Worm (Caenorhabditis elegans) whole organism, late embryonic: ENCODE data around the gene Y25C1A.6.

ENCODE experiments used
- C08G9.2 ChIP-seq: sonication (generic microtip); optimal IDR thresholded peaks from 2 replicates; lab custom pipeline; 2016; ENCODE audit warnings: mild to moderate bottlenecking, missing genetic modification characterization, moderate library complexity, missing compliant biosample characterization
- K09A11.1 ChIP-seq: sonication (generic microtip); optimal IDR thresholded peaks from 2 replicates; lab custom pipeline; 2017; ENCODE audit warnings: antibody characterized with exemption, mild to moderate bottlenecking, missing genetic modification characterization, missing compliant biosample characterization; ENCODE audit not compliant: insufficient read depth
- T23F11.4 ChIP-seq: fragments of 200-800 bp; sonication (Bioruptor generic); optimal IDR thresholded peaks from 2 replicates; lab custom pipeline; 2018; ENCODE audit warnings: mild to moderate bottlenecking, missing genetic modification characterization, missing compliant biosample characterization
- ahr-1 ChIP-seq: sonication (generic microtip); optimal IDR thresholded peaks from 2 replicates; lab custom pipeline; 2016; ENCODE audit warnings: missing genetic modification characterization, missing compliant biosample characterization
- ama-1 ChIP-seq: fragments of 150-350 bp; optimal IDR thresholded peaks from 2 replicates; lab custom pipeline; 2014
- ceh-18 ChIP-seq: sonication (generic microtip); optimal IDR thresholded peaks from 2 replicates; lab custom pipeline; 2016; ENCODE audit warnings: missing genetic modification characterization, missing compliant biosample characterization
- ceh-2 ChIP-seq: sonication (generic microtip); optimal IDR thresholded peaks from 2 replicates; lab custom pipeline; 2016; ENCODE audit warnings: missing genotype, missing genetic modification characterization, missing compliant biosample characterization
- ceh-22 ChIP-seq: sonication (generic microtip); optimal IDR thresholded peaks from 2 replicates; lab custom pipeline; 2017; ENCODE audit warnings: missing biosample characterization, missing genetic modification characterization
- ceh-24 ChIP-seq: sonication (generic microtip); optimal IDR thresholded peaks from 2 replicates; lab custom pipeline; 2016; ENCODE audit warnings: mild to moderate bottlenecking, missing genetic modification characterization, missing compliant biosample characterization
- ceh-45 ChIP-seq: fragments of 200-800 bp; sonication (Bioruptor generic); IDR thresholded peaks from 2 replicates; pipeline ENCODE4 v1.3.6; 2022; ENCODE audit warnings: missing genetic modification reagents, missing genetic modification characterization, missing compliant biosample characterization
- ceh-48 ChIP-seq: sonication (generic microtip); optimal IDR thresholded peaks from 2 replicates; lab custom pipeline; 2016; ENCODE audit warnings: missing genetic modification characterization, inconsistent platforms, missing compliant biosample characterization
- ceh-9 ChIP-seq: sonication (generic microtip); optimal IDR thresholded peaks from 2 replicates; lab custom pipeline; 2016; ENCODE audit warnings: mild to moderate bottlenecking, missing genetic modification characterization, inconsistent platforms, missing compliant biosample characterization
- dve-1 ChIP-seq: sonication (generic microtip); optimal IDR thresholded peaks from 2 replicates; lab custom pipeline; 2017; ENCODE audit warnings: antibody characterized with exemption, mild to moderate bottlenecking, missing genetic modification characterization, missing compliant biosample characterization
- elt-2 ChIP-seq: sonication (generic microtip); optimal IDR thresholded peaks from 2 replicates; lab custom pipeline; 2016; ENCODE audit warnings: missing genetic modification reagents, missing genetic modification characterization, missing compliant biosample characterization
- elt-4 ChIP-seq: sonication (generic microtip); optimal IDR thresholded peaks from 2 replicates; lab custom pipeline; 2016; ENCODE audit warnings: missing genetic modification characterization, missing compliant biosample characterization
- eyg-1 ChIP-seq: sonication (generic microtip); optimal IDR thresholded peaks from 2 replicates; lab custom pipeline; 2016; ENCODE audit warnings: missing genotype, missing genetic modification characterization, missing compliant biosample characterization
- fkh-10 ChIP-seq: fragments of 150-350 bp; optimal IDR thresholded peaks from 2 replicates; lab custom pipeline; 2014; ENCODE audit warnings: missing biosample characterization, missing genetic modification reagents, missing genetic modification characterization
- gmeb-2 ChIP-seq: sonication (generic microtip); optimal IDR thresholded peaks from 2 replicates; lab custom pipeline; 2016; ENCODE audit warnings: missing genetic modification characterization, inconsistent platforms, missing compliant biosample characterization
- hlh-13 ChIP-seq: fragments of 200-800 bp; sonication (Bioruptor generic); optimal IDR thresholded peaks from 2 replicates; lab custom pipeline; 2018; ENCODE audit warnings: mild to moderate bottlenecking, missing genetic modification characterization, missing compliant biosample characterization
- hlh-15 ChIP-seq: sonication (generic microtip); optimal IDR thresholded peaks from 2 replicates; lab custom pipeline; 2016; ENCODE audit warnings: missing genetic modification characterization, missing compliant biosample characterization
- hlh-30 ChIP-seq: sonication (generic microtip); optimal IDR thresholded peaks from 2 replicates; lab custom pipeline; 2017; ENCODE audit warnings: antibody characterized with exemption, missing genetic modification characterization, missing compliant biosample characterization; ENCODE audit not compliant: insufficient read depth
- hlh-6 ChIP-seq: sonication (generic microtip); optimal IDR thresholded peaks from 2 replicates; lab custom pipeline; 2016; ENCODE audit warnings: missing genotype, missing genetic modification characterization, missing compliant biosample characterization
- hlh-8 ChIP-seq: sonication (generic microtip); optimal IDR thresholded peaks from 2 replicates; lab custom pipeline; 2016; ENCODE audit warnings: missing genotype, missing genetic modification characterization, missing compliant biosample characterization
- lim-6 ChIP-seq: sonication (generic microtip); optimal IDR thresholded peaks from 2 replicates; lab custom pipeline; 2016; ENCODE audit warnings: missing genetic modification characterization, missing compliant biosample characterization
- lin-11 ChIP-seq: fragments of 200-800 bp; sonication (Bioruptor generic); optimal IDR thresholded peaks from 2 replicates; lab custom pipeline; 2018; ENCODE audit warnings: mild to moderate bottlenecking, missing genetic modification characterization, missing compliant biosample characterization
- madf-2 ChIP-seq: sonication (generic microtip); optimal IDR thresholded peaks from 2 replicates; lab custom pipeline; 2017; ENCODE audit warnings: missing genetic modification characterization, missing compliant biosample characterization
- mec-3 ChIP-seq: sonication (generic microtip); optimal IDR thresholded peaks from 2 replicates; lab custom pipeline; 2016; ENCODE audit warnings: borderline replicate concordance, missing genetic modification characterization, missing compliant biosample characterization
- nhr-11 ChIP-seq: fragments of 150-350 bp; optimal IDR thresholded peaks from 2 replicates; lab custom pipeline; 2014; ENCODE audit warnings: missing biosample characterization, missing genetic modification characterization
- nhr-232 ChIP-seq: sonication (generic microtip); optimal IDR thresholded peaks from 2 replicates; lab custom pipeline; 2016; ENCODE audit warnings: missing genetic modification characterization, missing compliant biosample characterization
- npax-4 ChIP-seq: sonication (generic microtip); optimal IDR thresholded peaks from 2 replicates; lab custom pipeline; 2016; ENCODE audit warnings: missing genetic modification characterization, missing compliant biosample characterization
- pax-1 ChIP-seq: fragments of 150-350 bp; optimal IDR thresholded peaks from 2 replicates; lab custom pipeline; 2014; ENCODE audit warnings: missing biosample characterization, missing genetic modification characterization
- pha-4 ChIP-seq: fragments of 150-350 bp; optimal IDR thresholded peaks from 2 replicates; lab custom pipeline; 2018; ENCODE audit warnings: missing biosample characterization, missing genetic modification reagents, missing genetic modification characterization
- pqm-1 ChIP-seq: sonication (generic microtip); optimal IDR thresholded peaks from 2 replicates; lab custom pipeline; 2016; ENCODE audit warnings: missing genetic modification characterization, missing compliant biosample characterization
- ref-2 ChIP-seq: sonication (generic microtip); optimal IDR thresholded peaks from 2 replicates; lab custom pipeline; 2016; ENCODE audit warnings: missing genetic modification characterization, missing compliant biosample characterization
- rnt-1 ChIP-seq: sonication (generic microtip); optimal IDR thresholded peaks from 2 replicates; lab custom pipeline; 2016; ENCODE audit warnings: missing genetic modification characterization, missing compliant biosample characterization
- sox-2 ChIP-seq: fragments of 200-800 bp; sonication (Bioruptor generic); IDR thresholded peaks from 2 replicates; pipeline ENCODE4 v1.3.6; 2022; ENCODE audit warnings: missing genetic modification reagents, missing genetic modification characterization, missing compliant biosample characterization
- unc-42 ChIP-seq: sonication (generic microtip); optimal IDR thresholded peaks from 2 replicates; lab custom pipeline; 2016; ENCODE audit warnings: missing genotype, missing genetic modification characterization, missing compliant biosample characterization
- unc-86 ChIP-seq: sonication (generic microtip); optimal IDR thresholded peaks from 2 replicates; lab custom pipeline; 2016; ENCODE audit warnings: missing genetic modification characterization, missing compliant biosample characterization
- zip-5 ChIP-seq: sonication (generic microtip); optimal IDR thresholded peaks from 2 replicates; lab custom pipeline; 2016; ENCODE audit warnings: missing genetic modification characterization, missing compliant biosample characterization

Gene Y25C1A.6

DNA sequence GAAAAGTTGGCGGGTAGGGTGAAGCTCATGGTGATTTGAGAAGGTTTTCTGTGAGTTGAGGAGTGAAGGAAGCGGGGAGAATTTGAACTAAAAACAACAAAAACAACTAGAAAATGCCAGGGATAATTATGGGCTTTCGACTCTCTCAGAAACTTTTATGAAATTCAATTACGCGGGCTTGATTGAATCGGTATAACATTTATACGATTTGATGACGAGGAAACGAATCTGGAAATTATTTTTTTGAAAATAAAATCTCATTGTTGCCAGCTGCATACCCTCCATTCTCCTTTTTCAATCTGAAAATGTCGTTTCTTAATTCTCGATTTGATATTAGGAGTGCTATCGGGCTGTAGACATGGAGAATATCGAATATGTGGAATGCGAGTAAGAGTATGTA lies 30.4 kb downstream of the Y25C1A.6 start, which contains the start of gene srg-21:
srg-21 (minus strand) TSS at position 101 of the 400 bp plus-strand sequence.
- no peak for TF ChIP-seq unc-86 (tag; lab: Kevin White, UChicago)
- no peak for TF ChIP-seq elt-4 (tag; lab: Kevin White, UChicago)
- TF ChIP-seq ceh-2 (tag; lab: Kevin White, UChicago), result no peak
- no peak for TF ChIP-seq fkh-10 (GFP tag; lab: Kevin White, UChicago)
- no peak for TF ChIP-seq C08G9.2
- TF ChIP-seq hlh-15 (tag; lab: Kevin White, UChicago), result no peak
- TF ChIP-seq dve-1 (tag; lab: Kevin White, UChicago), result no peak
- TF ChIP-seq nhr-232 (tag; lab: Kevin White, UChicago), result no peak
- TF ChIP-seq madf-2, result no peak
- no peak for TF ChIP-seq ceh-18 (tag; lab: Kevin White, UChicago)
- no peak for TF ChIP-seq unc-42 (tag; lab: Kevin White, UChicago)
- no peak for TF ChIP-seq hlh-6 (tag; lab: Kevin White, UChicago)

ce11 chrII:3093352-3093751 lies 32.5 kb downstream of the Y25C1A.6 start, which contains the start of gene srg-22:
TSS of gene srg-22 (minus strand) at chrII:3093452.
- no peak for TF ChIP-seq ref-2 (tag; lab: Kevin White, UChicago)
- TF ChIP-seq unc-42 (tag; lab: Kevin White, UChicago), result no peak
- TF ChIP-seq pqm-1, result no peak
- TF ChIP-seq ceh-9 (tag; lab: Kevin White, UChicago), result no peak
- TF ChIP-seq ceh-2 (tag; lab: Kevin White, UChicago), result no peak
- no peak for TF ChIP-seq hlh-13 (GFP tag; lab: Kevin White, UChicago)
- TF ChIP-seq zip-5 (tag; lab: Kevin White, UChicago), result no peak
- no peak for TF ChIP-seq pha-4
- no peak for TF ChIP-seq lin-11 (tag; lab: Kevin White, UChicago)
- no peak for TF ChIP-seq rnt-1 (tag; lab: Kevin White, UChicago)
- TF ChIP-seq mec-3 (tag; lab: Kevin White, UChicago), result no peak
- TF ChIP-seq ama-1, result no peak

DNA sequence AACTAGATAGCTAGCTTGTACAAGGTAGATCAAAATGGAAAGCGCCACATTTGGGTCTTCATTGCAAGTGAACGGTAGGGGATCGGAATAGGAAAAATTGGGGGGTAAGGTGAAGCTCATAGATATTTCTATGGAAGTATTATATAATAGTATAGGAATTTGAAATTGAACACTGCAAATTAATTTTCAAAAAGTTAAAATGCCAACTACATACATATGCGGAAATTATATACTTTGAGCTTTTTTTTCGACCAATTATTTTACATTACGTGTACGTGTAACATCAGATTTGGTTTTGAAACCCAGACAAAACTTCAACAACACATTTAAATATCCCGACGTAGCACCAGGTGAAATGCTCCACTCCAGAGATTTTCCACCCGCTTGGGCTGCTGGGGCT lies 35.2 kb downstream of the Y25C1A.6 start, which contains the start of gene srg-23:
srg-23 (minus strand) TSS at position 101 of the 400 bp plus-strand sequence.
- TF ChIP-seq nhr-232 (tag; lab: Kevin White, UChicago) (no peak), gmeb-2 (tag; lab: Kevin White, UChicago) (no peak), mec-3 (tag; lab: Kevin White, UChicago) (no peak), ceh-24 (tag; lab: Kevin White, UChicago) (no peak), K09A11.1 (tag; lab: Kevin White, UChicago) (no peak), ceh-22 (tag; lab: Kevin White, UChicago) (no peak), nhr-11 (tag; lab: Kevin White, UChicago) (no peak), unc-42 (tag; lab: Kevin White, UChicago) (no peak)

- TF ChIP-seq pqm-1 (no peak), ceh-18 (tag; lab: Kevin White, UChicago) (no peak), sox-2 (GFP tag; lab: Robert Waterston, UW) (no peak), lim-6 (tag; lab: Kevin White, UChicago) (no peak), hlh-30 (tag; lab: Kevin White, UChicago) (no peak), eyg-1 (tag; lab: Kevin White, UChicago) (no peak), npax-4 (no peak)
These were observed 36.0 kb downstream of the Y25C1A.6 start, which contains the start of gene Y25C1A.14 for ce11 chrII:3096857-3097256. TSS of gene Y25C1A.14 (minus strand) at chrII:3096957.

DNA sequence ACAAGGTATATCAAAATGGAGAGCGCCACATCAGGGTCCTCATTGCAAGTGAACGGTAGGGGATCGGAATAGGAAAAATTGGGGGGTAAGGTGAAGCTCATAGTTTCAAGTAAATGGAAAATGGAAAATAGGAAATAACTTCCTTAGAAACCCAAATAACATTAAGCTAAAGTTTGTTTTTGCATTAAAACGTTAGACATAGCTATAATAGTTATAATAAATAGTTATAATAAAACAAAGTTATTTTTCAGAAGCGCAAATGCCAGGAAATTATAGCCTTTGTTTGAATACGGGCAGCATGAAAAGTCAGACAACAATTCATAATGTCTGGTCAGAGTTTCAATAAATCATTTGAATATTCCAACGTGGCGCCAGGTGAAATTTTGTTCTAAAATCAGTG lies 39.7 kb downstream of the Y25C1A.6 start, which contains the start of gene srg-24:
srg-24 (minus strand) TSS at position 101 of the 400 bp plus-strand sequence.
- TF ChIP-seq T23F11.4 (GFP tag; lab: Kevin White, UChicago) (no peak), gmeb-2 (tag; lab: Kevin White, UChicago) (no peak), elt-2 (no peak), ceh-45 (GFP tag; lab: Robert Waterston, UW) (no peak), hlh-30 (tag; lab: Kevin White, UChicago) (no peak), ceh-48 (tag; lab: Kevin White, UChicago) (no peak), ahr-1 (tag; lab: Kevin White, UChicago) (no peak), hlh-8 (tag; lab: Kevin White, UChicago) (no peak), ceh-24 (tag; lab: Kevin White, UChicago) (no peak), pax-1 (tag; lab: Kevin White, UChicago) (no peak)
